Fruit fly (Drosophila melanogaster) whole organism, embryonic: ENCODE measurements around the gene Spt7.

Source experiments
- Abd-B ChIP-seq: fragments of 200-800 bp; sonication (Bioruptor generic); optimal IDR thresholded peaks from 2 replicates; lab custom pipeline; 2018; ENCODE audit warnings: missing biosample characterization, mild to moderate bottlenecking, missing genetic modification characterization, moderate library complexity
- Aef1 ChIP-seq: fragments of 200-800 bp; sonication (Bioruptor generic); IDR thresholded peaks from 3 replicates; pipeline ENCODE4 v1.3.6; 2022; ENCODE audit warnings: missing biosample characterization, missing genetic modification characterization
- Atf-2 ChIP-seq: fragments of 200-800 bp; sonication (Bioruptor generic); optimal IDR thresholded peaks from 2 replicates; lab custom pipeline; 2016; ENCODE audit warnings: missing biosample characterization, missing genetic modification characterization
- Bgb ChIP-seq: fragments of 200-800 bp; sonication (Bioruptor generic); IDR thresholded peaks from 2 replicates; pipeline ENCODE4 v1.3.6; 2022; ENCODE audit warnings: missing biosample characterization, missing genetic modification characterization; ENCODE audit not compliant: partially characterized antibody
- CG10543 ChIP-seq: fragments of 200-800 bp; sonication (Bioruptor generic); optimal IDR thresholded peaks from 3 replicates; lab custom pipeline; 2017; ENCODE audit warnings: missing biosample characterization, mild to moderate bottlenecking, missing genetic modification characterization, moderate library complexity
- CG10979 ChIP-seq: fragments of 200-800 bp; sonication (Bioruptor generic); optimal IDR thresholded peaks from 2 replicates; lab custom pipeline; 2018; ENCODE audit warnings: missing biosample characterization, mild to moderate bottlenecking, missing genetic modification characterization, moderate library complexity
- CG11093 ChIP-seq: fragments of 200-800 bp; sonication (Bioruptor generic); IDR thresholded peaks from 3 replicates; pipeline ENCODE4 v1.3.6; 2022; ENCODE audit warnings: missing biosample characterization, missing genetic modification characterization
- CG12299 ChIP-seq: fragments of 200-800 bp; sonication (Bioruptor generic); optimal IDR thresholded peaks from 2 replicates; lab custom pipeline; 2018; ENCODE audit warnings: missing biosample characterization, mild to moderate bottlenecking, missing genetic modification characterization
- CG13424 ChIP-seq: fragments of 200-800 bp; sonication (Bioruptor generic); optimal IDR thresholded peaks from 2 replicates; lab custom pipeline; 2019; ENCODE audit warnings: missing biosample characterization, mild to moderate bottlenecking, missing genetic modification characterization, moderate library complexity
- CG16815 ChIP-seq: fragments of 200-800 bp; sonication (Bioruptor generic); optimal IDR thresholded peaks from 3 replicates; lab custom pipeline; 2017; ENCODE audit warnings: missing biosample characterization, mild to moderate bottlenecking, missing genetic modification characterization
- CG17568 ChIP-seq: fragments of 200-800 bp; sonication (Bioruptor generic); optimal IDR thresholded peaks from 2 replicates; lab custom pipeline; 2018; ENCODE audit warnings: missing biosample characterization, mild to moderate bottlenecking, missing genetic modification characterization, moderate library complexity
- CG18011 ChIP-seq: fragments of 200-800 bp; sonication (Bioruptor generic); optimal IDR thresholded peaks from 2 replicates; lab custom pipeline; 2017; ENCODE audit warnings: missing biosample characterization, missing genetic modification characterization, mild to moderate bottlenecking, moderate library complexity, missing genotype
- CG2875 ChIP-seq: fragments of 200-800 bp; sonication (Bioruptor generic); optimal IDR thresholded peaks from 2 replicates; lab custom pipeline; 2017; ENCODE audit warnings: missing biosample characterization, mild to moderate bottlenecking, missing genetic modification characterization, missing genetic modification reagents
- CG3065 ChIP-seq: fragments of 200-800 bp; sonication (Bioruptor generic); optimal IDR thresholded peaks from 2 replicates; lab custom pipeline; 2016; ENCODE audit warnings: missing biosample characterization, missing genetic modification characterization
- CG31388 ChIP-seq: fragments of 200-800 bp; sonication (Bioruptor generic); optimal IDR thresholded peaks from 2 replicates; lab custom pipeline; 2016; ENCODE audit warnings: missing biosample characterization, missing genetic modification characterization
- CG32532 ChIP-seq: fragments of 200-800 bp; sonication (Bioruptor generic); IDR thresholded peaks from 2 replicates; pipeline ENCODE4 v1.3.6; 2022; ENCODE audit warnings: missing biosample characterization, missing genetic modification characterization
- CG34224 ChIP-seq: fragments of 200-800 bp; sonication (Bioruptor generic); IDR thresholded peaks from 3 replicates; pipeline ENCODE4 v1.3.6; 2022; ENCODE audit warnings: missing biosample characterization, missing genetic modification characterization; ENCODE audit not compliant: partially characterized antibody
- CG34376 ChIP-seq: fragments of 200-800 bp; sonication (Bioruptor generic); optimal IDR thresholded peaks from 2 replicates; lab custom pipeline; 2018; ENCODE audit warnings: missing biosample characterization, mild to moderate bottlenecking, missing genetic modification characterization
- CG43689 ChIP-seq: fragments of 200-800 bp; sonication (Bioruptor generic); IDR thresholded peaks from 2 replicates; pipeline ENCODE4 v1.3.6; 2022; ENCODE audit warnings: missing biosample characterization, missing genetic modification characterization
- CG4854 ChIP-seq: fragments of 200-800 bp; sonication (Bioruptor generic); optimal IDR thresholded peaks from 2 replicates; lab custom pipeline; 2016; ENCODE audit warnings: missing biosample characterization, missing genetic modification characterization, inconsistent platforms
- CG9727 ChIP-seq: fragments of 200-800 bp; sonication (Bioruptor generic); optimal IDR thresholded peaks from 3 replicates; lab custom pipeline; 2017; ENCODE audit warnings: missing biosample characterization, mild to moderate bottlenecking, missing genetic modification characterization
- CkIIα-i1 ChIP-seq: fragments of 200-800 bp; sonication (Bioruptor generic); IDR thresholded peaks from 2 replicates; pipeline ENCODE4 v1.3.6; 2022; ENCODE audit warnings: missing biosample characterization, missing genetic modification characterization
- E2f2 ChIP-seq: fragments of 200-800 bp; sonication (Bioruptor generic); IDR thresholded peaks from 2 replicates; pipeline ENCODE4 v1.3.6; 2022; ENCODE audit warnings: missing biosample characterization, missing genetic modification characterization
- Ets65A ChIP-seq: fragments of 200-800 bp; sonication (Bioruptor generic); peaks from one replicate; lab custom pipeline; 2016; ENCODE audit warnings: missing biosample characterization, missing genetic modification characterization
- Fer1 ChIP-seq: fragments of 200-800 bp; sonication (Bioruptor generic); optimal IDR thresholded peaks from 2 replicates; lab custom pipeline; 2017; ENCODE audit warnings: missing biosample characterization, mild to moderate bottlenecking, missing genetic modification characterization
- Hmr ChIP-seq: fragments of 200-800 bp; sonication (Bioruptor generic); optimal IDR thresholded peaks from 3 replicates; lab custom pipeline; 2017; ENCODE audit warnings: mild to moderate bottlenecking, missing biosample characterization, missing genetic modification reagents, missing genetic modification characterization
- MESR4 ChIP-seq: fragments of 200-800 bp; sonication (Bioruptor generic); optimal IDR thresholded peaks from 2 replicates; lab custom pipeline; 2018; ENCODE audit warnings: missing biosample characterization, mild to moderate bottlenecking, missing genetic modification characterization, moderate library complexity
- Max ChIP-seq: fragments of 200-800 bp; sonication (Bioruptor generic); optimal IDR thresholded peaks from 2 replicates; lab custom pipeline; 2016; ENCODE audit warnings: missing biosample characterization, mild to moderate bottlenecking, missing genetic modification characterization
- Nf-YC ChIP-seq: fragments of 200-800 bp; optimal IDR thresholded peaks from 3 replicates; lab custom pipeline; 2019; ENCODE audit warnings: missing biosample characterization, mild to moderate bottlenecking, missing genetic modification characterization, moderate library complexity
- NfI ChIP-seq: fragments of 200-800 bp; sonication (Bioruptor generic); optimal IDR thresholded peaks from 3 replicates; lab custom pipeline; 2018; ENCODE audit warnings: missing biosample characterization, mild to moderate bottlenecking, missing genetic modification characterization, moderate library complexity
- PHDP ChIP-seq: fragments of 200-800 bp; sonication (Bioruptor generic); optimal IDR thresholded peaks from 3 replicates; lab custom pipeline; 2018; ENCODE audit warnings: missing biosample characterization, mild to moderate bottlenecking, missing genetic modification characterization, moderate library complexity
- Rfx ChIP-seq: fragments of 200-800 bp; sonication (Bioruptor generic); IDR thresholded peaks from 2 replicates; pipeline ENCODE4 v1.3.6; 2022; ENCODE audit warnings: missing biosample characterization, missing genetic modification characterization
- Spps ChIP-seq: fragments of 200-800 bp; sonication (Bioruptor generic); optimal IDR thresholded peaks from 2 replicates; lab custom pipeline; 2018; ENCODE audit warnings: missing biosample characterization, mild to moderate bottlenecking, missing genetic modification characterization
- Sry-δ ChIP-seq: fragments of 200-800 bp; sonication (Bioruptor generic); optimal IDR thresholded peaks from 2 replicates; lab custom pipeline; 2016; ENCODE audit warnings: missing biosample characterization, missing genetic modification characterization
- Xbp1 ChIP-seq: fragments of 200-800 bp; sonication (Bioruptor generic); optimal IDR thresholded peaks from 3 replicates; lab custom pipeline; 2016; ENCODE audit warnings: missing biosample characterization, mild to moderate bottlenecking, missing genetic modification characterization
- ab ChIP-seq: fragments of 200-800 bp; sonication (Bioruptor generic); optimal IDR thresholded peaks from 2 replicates; lab custom pipeline; 2016; ENCODE audit warnings: missing biosample characterization, missing genetic modification characterization
- al ChIP-seq: fragments of 200-800 bp; sonication (Bioruptor generic); IDR thresholded peaks from 2 replicates; pipeline ENCODE4 v1.3.6; 2022; ENCODE audit warnings: missing biosample characterization, missing genetic modification characterization
- ash1 ChIP-seq: fragments of 200-800 bp; sonication (Bioruptor generic); optimal IDR thresholded peaks from 2 replicates; lab custom pipeline; 2018; ENCODE audit warnings: missing biosample characterization, mild to moderate bottlenecking, missing genetic modification characterization
- bbx ChIP-seq: fragments of 200-800 bp; sonication (Bioruptor generic); IDR thresholded peaks from 2 replicates; pipeline ENCODE4 v1.3.6; 2022; ENCODE audit warnings: missing biosample characterization, missing genetic modification characterization; ENCODE audit not compliant: partially characterized antibody
- cato ChIP-seq: fragments of 200-800 bp; sonication (Bioruptor generic); optimal IDR thresholded peaks from 2 replicates; lab custom pipeline; 2016; ENCODE audit warnings: missing biosample characterization, missing genetic modification characterization, borderline replicate concordance
- crp ChIP-seq, 2 experiments: fragments of 200-800 bp; sonication (Bioruptor generic); optimal IDR thresholded peaks; 2 replicates in 1 of 2; 3 replicates in 1 of 2; lab custom pipeline; 2017; ENCODE audit warnings: missing biosample characterization in 2 of 2, missing genetic modification characterization in 2 of 2, mild to moderate bottlenecking in 1 of 2, moderate library complexity in 1 of 2
- lbe ChIP-seq: fragments of 200-800 bp; sonication (Bioruptor generic); optimal IDR thresholded peaks from 2 replicates; lab custom pipeline; 2016; ENCODE audit warnings: missing biosample characterization, mild to moderate bottlenecking, missing genetic modification characterization
- lilli ChIP-seq: fragments of 200-800 bp; sonication (Bioruptor generic); optimal IDR thresholded peaks from 3 replicates; lab custom pipeline; 2016; ENCODE audit warnings: missing biosample characterization, missing genetic modification characterization
- lmd ChIP-seq: fragments of 200-800 bp; sonication (Bioruptor generic); IDR thresholded peaks from 2 replicates; pipeline ENCODE4 v1.3.6; 2022; ENCODE audit warnings: missing biosample characterization, missing genetic modification characterization
- phol ChIP-seq: fragments of 200-800 bp; sonication (Bioruptor generic); optimal IDR thresholded peaks from 3 replicates; lab custom pipeline; 2018; ENCODE audit warnings: missing biosample characterization, mild to moderate bottlenecking, missing genetic modification characterization, moderate library complexity
- ranshi ChIP-seq: fragments of 200-800 bp; sonication (Bioruptor generic); IDR thresholded peaks from 2 replicates; pipeline ENCODE4 v1.3.6; 2022; ENCODE audit warnings: missing biosample characterization, missing genetic modification characterization
- schlank ChIP-seq: fragments of 200-800 bp; sonication (Bioruptor generic); optimal IDR thresholded peaks from 2 replicates; lab custom pipeline; 2018; ENCODE audit warnings: missing biosample characterization, mild to moderate bottlenecking, missing genetic modification characterization
- sima ChIP-seq: fragments of 200-800 bp; sonication (Bioruptor generic); optimal IDR thresholded peaks from 2 replicates; lab custom pipeline; 2016; ENCODE audit warnings: missing biosample characterization, missing genetic modification characterization
- sqz ChIP-seq: fragments of 200-800 bp; sonication (Bioruptor generic); optimal IDR thresholded peaks from 3 replicates; lab custom pipeline; 2018; ENCODE audit warnings: missing biosample characterization, mild to moderate bottlenecking, missing genetic modification characterization
- tap ChIP-seq: fragments of 200-800 bp; optimal IDR thresholded peaks from 3 replicates; lab custom pipeline; 2019; ENCODE audit warnings: missing biosample characterization, mild to moderate bottlenecking, missing genetic modification characterization, moderate library complexity
- trem ChIP-seq: fragments of 200-800 bp; optimal IDR thresholded peaks from 3 replicates; lab custom pipeline; 2019; ENCODE audit warnings: missing biosample characterization, mild to moderate bottlenecking, missing genetic modification characterization, moderate library complexity

The Spt7 gene

dm6 chrX:17841923-17842322 lies 8.3 kb upstream of the Spt7 start, which contains the start of gene Taf9 (continued):
- TF ChIP-seq MESR4 (GFP tag; lab: Kevin White, UChicago) = peak; percentile 43
- TF ChIP-seq CG32532 (GFP tag; lab: Robert Waterston, UW) = no peak
- TF ChIP-seq CG9727 (GFP tag; lab: Kevin White, UChicago) = no peak
- no peak for TF ChIP-seq Spps (tag; lab: Kevin White, UChicago)
- TF ChIP-seq Sry-δ = peak; percentile 75
- TF ChIP-seq Hmr = no peak
- no peak for TF ChIP-seq CG17568 (GFP tag; lab: Kevin White, UChicago)
- no peak for TF ChIP-seq Nf-YC (tag; lab: Kevin White, UChicago)
- no peak for TF ChIP-seq CG34376 (GFP tag; lab: Kevin White, UChicago)
- peak; percentile 92 for TF ChIP-seq CG34224
- TF ChIP-seq crp (GFP tag; optimal IDR thresholded peaks at IDR 0.05; lab: Kevin White, UChicago) = peak in 1 of 2 experiments; percentile 26
- no peak for TF ChIP-seq CG31388
- no peak for TF ChIP-seq ab (GFP tag; lab: Kevin White, UChicago)
- TF ChIP-seq Rfx = peak; percentile 52
- TF ChIP-seq CkIIα-i1 (GFP tag; lab: Robert Waterston, UW) = no peak
- no peak for TF ChIP-seq CG4854
- no peak for TF ChIP-seq CG2875 (GFP tag; lab: Kevin White, UChicago)
- TF ChIP-seq CG10543 (GFP tag; lab: Kevin White, UChicago) = no peak
- no peak for TF ChIP-seq CG18011 (GFP tag; lab: Kevin White, UChicago)
- TF ChIP-seq Aef1 (GFP tag; lab: Robert Waterston, UW) = no peak
- peak; percentile 95 for TF ChIP-seq Bgb (GFP tag; lab: Robert Waterston, UW)
- TF ChIP-seq al (GFP tag; lab: Robert Waterston, UW) = no peak
- TF ChIP-seq lbe = no peak
- no peak for TF ChIP-seq NfI (GFP tag; lab: Kevin White, UChicago)
- peak; percentile 24 for TF ChIP-seq trem (tag; lab: Kevin White, UChicago)
- TF ChIP-seq sqz (GFP tag; lab: Kevin White, UChicago) = no peak
- no peak for TF ChIP-seq tap (tag; lab: Kevin White, UChicago)
- no peak for TF ChIP-seq lilli (GFP tag; lab: Kevin White, UChicago)
- no peak for TF ChIP-seq Atf-2
- TF ChIP-seq CG16815 (GFP tag; lab: Kevin White, UChicago) = no peak
- TF ChIP-seq lmd = peak; percentile 13; the same call in 1 of the 2 replicates
- TF ChIP-seq sima (GFP tag; lab: Kevin White, UChicago) = no peak
- TF ChIP-seq CG10979 = no peak
- no peak for TF ChIP-seq schlank (tag; lab: Kevin White, UChicago)
- no peak for TF ChIP-seq PHDP (tag; lab: Kevin White, UChicago)
- TF ChIP-seq Abd-B (GFP tag; lab: Kevin White, UChicago) = no peak
- no peak for TF ChIP-seq CG12299 (tag; lab: Kevin White, UChicago)
- TF ChIP-seq E2f2 (GFP tag; lab: Robert Waterston, UW) = peak; percentile 79
- no peak for TF ChIP-seq CG11093 (GFP tag; lab: Robert Waterston, UW)
- TF ChIP-seq ranshi (GFP tag; lab: Robert Waterston, UW) = no peak
- TF ChIP-seq Fer1 (GFP tag; lab: Kevin White, UChicago) = no peak
- TF ChIP-seq phol (tag; lab: Kevin White, UChicago) = peak; percentile 71
- TF ChIP-seq CG3065 = no peak
- TF ChIP-seq cato = no peak
- TF ChIP-seq bbx (GFP tag; lab: Robert Waterston, UW) = peak; percentile 91
- TF ChIP-seq Max (GFP tag; lab: Kevin White, UChicago) = no peak
- TF ChIP-seq ash1 = no peak
- peak; percentile 94 for TF ChIP-seq Ets65A (GFP tag; lab: Kevin White, UChicago)
- TF ChIP-seq CG43689 (GFP tag; lab: Robert Waterston, UW) = no peak
- no peak for TF ChIP-seq CG13424
- no peak for TF ChIP-seq Xbp1 (GFP tag; lab: Kevin White, UChicago)
